Fruit fly (Drosophila melanogaster): ENCODE results near the gene bru2.

dm6 chr2L:12413899-12414298 is 69.9 kb downstream of the bru2 start:
- TF ChIP-seq Mnt (GFP tag; optimal IDR thresholded peaks at IDR 0.05) (no peak), Crg-1 (GFP tag; optimal IDR thresholded peaks at IDR 0.05) (no peak), CG5204 (GFP tag; optimal IDR thresholded peaks at IDR 0.05) (no peak), cic (GFP tag; optimal IDR thresholded peaks at IDR 0.05) (no peak), ovo (GFP tag; optimal IDR thresholded peaks at IDR 0.05) (no peak), CG7101 (tag; optimal IDR thresholded peaks at IDR 0.05) (no peak), CG12768 (GFP tag; optimal IDR thresholded peaks at IDR 0.05) (no peak), bab1 (GFP tag; optimal IDR thresholded peaks at IDR 0.05) (no peak), CG1620 (GFP tag; optimal IDR thresholded peaks at IDR 0.05) (no peak)
